Fruit fly (Drosophila melanogaster): ENCODE results near the gene CG7246.

CG7246 gene

DNA sequence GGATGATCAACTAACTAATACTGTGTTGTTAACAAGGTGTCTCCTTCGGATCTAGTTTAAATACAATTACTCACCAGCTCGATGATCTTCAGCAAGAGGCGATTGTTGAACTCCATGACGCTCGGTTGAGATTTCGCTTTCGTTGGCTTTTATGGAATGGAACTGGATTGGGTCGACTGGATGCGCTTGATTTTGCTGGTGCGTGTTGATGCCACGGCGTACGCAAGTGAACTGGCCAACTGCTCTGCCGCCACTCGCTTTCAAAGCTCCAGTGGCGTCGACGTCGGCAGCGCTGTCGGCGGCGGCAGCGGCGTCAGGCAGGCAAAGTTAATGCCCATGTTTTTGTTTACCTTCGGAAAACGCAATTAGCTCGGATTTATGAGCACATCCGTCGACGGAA is 2.6 kb downstream of the CG7246 start, which contains the start of gene CG44325 (continued):
- TF ChIP-seq kni (GFP tag; optimal IDR thresholded peaks at IDR 0.05) (peak; percentile 19), Sry-β (GFP tag; optimal IDR thresholded peaks at IDR 0.05) (no peak), bowl (GFP tag; IDR thresholded peaks at IDR 0.05) (no peak), CG1233 (GFP tag; optimal IDR thresholded peaks at IDR 0.05) (no peak), CG5180 (GFP tag; optimal IDR thresholded peaks at IDR 0.05) (no peak), ash1 (GFP tag; optimal IDR thresholded peaks at IDR 0.05) (no peak), CG8924 (tag; optimal IDR thresholded peaks at IDR 0.05) (peak; percentile 15), Mrtf (GFP tag; IDR thresholded peaks at IDR 0.05) (no peak), CG3995 (GFP tag; optimal IDR thresholded peaks at IDR 0.05) (no peak), CG30403 (GFP tag; optimal IDR thresholded peaks at IDR 0.05) (no peak), her (GFP tag; optimal IDR thresholded peaks at IDR 0.05) (no peak), CG17186 (GFP tag; optimal IDR thresholded peaks at IDR 0.05) (no peak), amos (GFP tag; IDR thresholded peaks at IDR 0.05; ENCODE audit: partially characterized antibody) (no peak; the same call in 1 of the 2 replicates), Dbx (GFP tag; IDR thresholded peaks at IDR 0.05) (peak; percentile 38; the same call in 1 of the 3 replicates), CG11456 (GFP tag; IDR thresholded peaks at IDR 0.05) (no peak), CG11560 (tag; IDR thresholded peaks at IDR 0.05) (no peak), zf30C (GFP tag; optimal IDR thresholded peaks at IDR 0.05) (no peak), Deaf1 (tag; optimal IDR thresholded peaks at IDR 0.05) (peak; percentile 13), pzg (GFP tag; optimal IDR thresholded peaks at IDR 0.05) (no peak), CG13624 (GFP tag; optimal IDR thresholded peaks at IDR 0.05) (peak; percentile 29), MESR4 (GFP tag; optimal IDR thresholded peaks at IDR 0.05) (peak; percentile 32), CG11085 (GFP tag; IDR thresholded peaks at IDR 0.05) (no peak), Poxn (GFP tag; IDR thresholded peaks at IDR 0.05) (no peak), CG16813 (GFP tag; IDR thresholded peaks at IDR 0.05; ENCODE audit: partially characterized antibody) (no peak), fd3F (GFP tag; optimal IDR thresholded peaks at IDR 0.05) (no peak), chm (GFP tag; IDR thresholded peaks at IDR 0.05) (peak; percentile 75), rib (GFP tag; IDR thresholded peaks at IDR 0.05) (0 out of 2 replicates have a peak, but pooled peaks have one; percentile 37), CG31441 (GFP tag; IDR thresholded peaks at IDR 0.05) (no peak), odd (GFP tag; optimal IDR thresholded peaks at IDR 0.05) (peak; percentile 30), corto (GFP tag; optimal IDR thresholded peaks at IDR 0.05) (no peak), CG10959 (GFP tag; IDR thresholded peaks at IDR 0.05) (no peak), cas (GFP tag; IDR thresholded peaks at IDR 0.05) (no peak), Dip3 (GFP tag; optimal IDR thresholded peaks at IDR 0.05) (no peak), tgo (GFP tag; IDR thresholded peaks at IDR 0.05) (no peak), emc (GFP tag; optimal IDR thresholded peaks at IDR 0.05) (no peak), pros (GFP tag; optimal IDR thresholded peaks at IDR 0.05) (no peak), twi (tag; optimal IDR thresholded peaks at IDR 0.05) (no peak), CG10979 (tag; optimal IDR thresholded peaks at IDR 0.05) (no peak), Dek (tag; optimal IDR thresholded peaks at IDR 0.05) (no peak), lilli (GFP tag; optimal IDR thresholded peaks at IDR 0.05) (no peak), H15 (GFP tag; IDR thresholded peaks at IDR 0.05) (no peak), CG18262 (tag; optimal IDR thresholded peaks at IDR 0.05) (no peak), zfh2 (GFP tag; optimal IDR thresholded peaks at IDR 0.05) (no peak), psq (GFP tag; optimal IDR thresholded peaks at IDR 0.05) (no peak), CG18476 (GFP tag; optimal IDR thresholded peaks at IDR 0.05) (peak; percentile 8), CkIIα-i1 (GFP tag; IDR thresholded peaks at IDR 0.05) (no peak), CG7357 (GFP tag; IDR thresholded peaks at IDR 0.05) (no peak), CG10267 (tag; optimal IDR thresholded peaks at IDR 0.05) (no peak), ro (GFP tag; IDR thresholded peaks at IDR 0.05) (no peak), chinmo (GFP tag; IDR thresholded peaks at IDR 0.05; ENCODE audit: partially characterized antibody) (peak; percentile 57; the same call in 2 of the 4 replicates), gfzf (GFP tag; optimal IDR thresholded peaks at IDR 0.05) (no peak), h (optimal IDR thresholded peaks at IDR 0.05) (no peak)
